Worm (Caenorhabditis elegans) whole organism, L4 larva: ENCODE data around the gene abt-4.

Experiments
- F37D6.2 ChIP-seq: sonication (generic microtip); optimal IDR thresholded peaks from 2 replicates; lab custom pipeline; 2016; ENCODE audit warnings: mild to moderate bottlenecking, missing genetic modification characterization, missing compliant biosample characterization
- F49E8.2 ChIP-seq: sonication (generic microtip); optimal IDR thresholded peaks from 2 replicates; lab custom pipeline; 2016; ENCODE audit warnings: missing compliant biosample characterization, mild to moderate bottlenecking, missing genetic modification characterization, borderline replicate concordance
- R02D3.7 ChIP-seq: fragments of 150-350 bp; sonication (generic microtip); optimal IDR thresholded peaks from 3 replicates; lab custom pipeline; 2014; ENCODE audit warnings: missing biosample characterization, missing genetic modification characterization
- aly-2 ChIP-seq: sonication (generic microtip); optimal IDR thresholded peaks from 2 replicates; lab custom pipeline; 2018; ENCODE audit warnings: missing biosample characterization, missing genetic modification characterization
- ceh-20 ChIP-seq: fragments of 200-800 bp; sonication (Bioruptor generic); IDR thresholded peaks from 2 replicates; pipeline ENCODE4 v1.3.6; 2022; ENCODE audit warnings: missing genetic modification reagents, missing genetic modification characterization, missing compliant biosample characterization
- ceh-44 ChIP-seq: fragments of 200-800 bp; sonication (Bioruptor generic); IDR thresholded peaks from 2 replicates; pipeline ENCODE4 v1.3.6; 2022; ENCODE audit warnings: missing genetic modification reagents, missing genetic modification characterization, missing compliant biosample characterization
- ceh-62 ChIP-seq: sonication (generic microtip); optimal IDR thresholded peaks from 2 replicates; lab custom pipeline; 2017; ENCODE audit warnings: missing biosample characterization, missing genetic modification characterization
- ceh-82 ChIP-seq: sonication (generic microtip); optimal IDR thresholded peaks from 2 replicates; lab custom pipeline; 2017; ENCODE audit warnings: missing biosample characterization, missing genetic modification characterization
- ces-1 ChIP-seq: fragments of 150-350 bp; sonication (generic microtip); optimal IDR thresholded peaks from 4 replicates; lab custom pipeline; 2014; ENCODE audit warnings: missing biosample characterization, missing genetic modification reagents, missing genetic modification characterization
- daf-12 ChIP-seq: fragments of 150-350 bp; optimal IDR thresholded peaks from 2 replicates; lab custom pipeline; 2014; ENCODE audit warnings: missing biosample characterization, missing genetic modification reagents, missing genetic modification characterization
- daf-19 ChIP-seq: fragments of 200-800 bp; sonication (Bioruptor generic); conservative IDR thresholded peaks from 2 replicates; pipeline ENCODE4 v1.3.6; 2022; ENCODE audit warnings: missing genetic modification characterization, missing compliant biosample characterization
- egl-27 ChIP-seq: sonication (generic microtip); optimal IDR thresholded peaks from 3 replicates; lab custom pipeline; 2017; ENCODE audit warnings: missing biosample characterization, missing genetic modification reagents, missing genetic modification characterization
- egl-43 ChIP-seq: fragments of 200-800 bp; sonication (Bioruptor generic); IDR thresholded peaks from 2 replicates; pipeline ENCODE4 v1.3.6; 2022; ENCODE audit warnings: missing genetic modification reagents, missing genetic modification characterization, missing compliant biosample characterization
- fkh-10 ChIP-seq: fragments of 150-350 bp; optimal IDR thresholded peaks from 2 replicates; lab custom pipeline; 2014; ENCODE audit warnings: missing biosample characterization, missing genetic modification reagents, missing genetic modification characterization
- fos-1 ChIP-seq: fragments of 150-350 bp; optimal IDR thresholded peaks from 2 replicates; lab custom pipeline; 2014; ENCODE audit warnings: missing biosample characterization, missing genetic modification characterization
- hif-1 ChIP-seq, 2 experiments: sonication (generic microtip); optimal IDR thresholded peaks; 2 replicates each; lab custom pipeline; 2016 to 2017; ENCODE audit warnings: missing compliant biosample characterization in 2 of 2, missing genetic modification characterization in 2 of 2, missing genetic modification reagents in 2 of 2, missing genotype in 2 of 2, mild to moderate bottlenecking in 1 of 2
- lin-38 ChIP-seq: fragments of 200-800 bp; sonication (Bioruptor generic); IDR thresholded peaks from 2 replicates; pipeline ENCODE4 v1.3.6; 2022; ENCODE audit warnings: missing genetic modification reagents, missing genetic modification characterization, missing compliant biosample characterization
- lin-39 ChIP-seq: fragments of 150-350 bp; optimal IDR thresholded peaks from 2 replicates; lab custom pipeline; 2014; ENCODE audit warnings: missing biosample characterization, missing genetic modification reagents, missing genetic modification characterization
- lsy-2 ChIP-seq, 2 experiments: fragments of 150-350 bp in 1 of 2; sonication (generic microtip) in 1 of 2; optimal IDR thresholded peaks; 2 replicates each; lab custom pipeline; 2014 to 2017; ENCODE audit warnings: missing biosample characterization in 2 of 2, missing genetic modification characterization in 2 of 2
- madf-9 ChIP-seq: fragments of 200-800 bp; sonication (Bioruptor generic); conservative IDR thresholded peaks from 2 replicates; pipeline ENCODE4 v1.3.6; 2022; ENCODE audit warnings: missing genetic modification reagents, missing genetic modification characterization, missing compliant biosample characterization
- mdl-1 ChIP-seq, 2 experiments: fragments of 150-350 bp in 1 of 2; sonication (generic microtip) in 1 of 2; optimal IDR thresholded peaks; 2 replicates each; lab custom pipeline; 2014 to 2017; ENCODE audit warnings: missing biosample characterization in 2 of 2, missing genetic modification characterization in 2 of 2
- mes-2 ChIP-seq: sonication (generic microtip); optimal IDR thresholded peaks from 2 replicates; lab custom pipeline; 2016; ENCODE audit warnings: missing genotype, mild to moderate bottlenecking, missing genetic modification characterization, missing compliant biosample characterization; ENCODE audit not compliant: poor library complexity, severe bottlenecking
- mxl-3 ChIP-seq: fragments of 200-800 bp; sonication (Bioruptor generic); optimal IDR thresholded peaks from 2 replicates; lab custom pipeline; 2018; ENCODE audit warnings: mild to moderate bottlenecking, missing genetic modification characterization, missing compliant biosample characterization
- nhr-237 ChIP-seq: sonication (generic microtip); optimal IDR thresholded peaks from 2 replicates; lab custom pipeline; 2017; ENCODE audit warnings: missing biosample characterization, missing genetic modification characterization
- nhr-28 ChIP-seq: fragments of 150-350 bp; optimal IDR thresholded peaks from 2 replicates; lab custom pipeline; 2014; ENCODE audit warnings: missing biosample characterization, missing genetic modification characterization
- nhr-6 ChIP-seq: fragments of 150-350 bp; optimal IDR thresholded peaks from 2 replicates; lab custom pipeline; 2014; ENCODE audit warnings: missing biosample characterization, missing genetic modification characterization
- nhr-76 ChIP-seq: fragments of 150-350 bp; optimal IDR thresholded peaks from 2 replicates; lab custom pipeline; 2014; ENCODE audit warnings: missing biosample characterization, missing genetic modification characterization
- nhr-77 ChIP-seq: fragments of 150-350 bp; optimal IDR thresholded peaks from 2 replicates; lab custom pipeline; 2014; ENCODE audit warnings: missing biosample characterization, missing genetic modification characterization
- pha-4 ChIP-seq, 2 experiments: fragments of 150-350 bp in 1 of 2; fragments of 200-800 bp in 1 of 2; sonication (Bioruptor generic) in 1 of 2; IDR thresholded peaks in 1 of 2; optimal IDR thresholded peaks in 1 of 2; 2 replicates each; pipeline versions ENCODE4 v1.3.6 to Lab custom; 2014 to 2022; ENCODE audit warnings: missing genetic modification characterization in 2 of 2, missing genetic modification reagents in 2 of 2, missing biosample characterization in 1 of 2, missing compliant biosample characterization in 1 of 2
- php-3 ChIP-seq: fragments of 200-800 bp; sonication (Bioruptor generic); IDR thresholded peaks from 2 replicates; pipeline ENCODE4 v1.3.6; 2022; ENCODE audit warnings: missing genetic modification reagents, missing genetic modification characterization, missing compliant biosample characterization
- sdz-12 ChIP-seq: fragments of 200-800 bp; sonication (Bioruptor generic); optimal IDR thresholded peaks from 2 replicates; lab custom pipeline; 2018; ENCODE audit warnings: mild to moderate bottlenecking, missing genetic modification characterization, missing compliant biosample characterization
- set-16 ChIP-seq: fragments of 200-800 bp; sonication (Bioruptor generic); IDR thresholded peaks from 2 replicates; pipeline ENCODE4 v1.3.6; 2022; ENCODE audit warnings: missing genetic modification reagents, missing genetic modification characterization, missing compliant biosample characterization
- skn-1 ChIP-seq: fragments of 150-350 bp; optimal IDR thresholded peaks from 2 replicates; lab custom pipeline; 2014; ENCODE audit warnings: missing biosample characterization, missing genetic modification characterization
- tra-1 ChIP-seq: fragments of 200-800 bp; sonication (Bioruptor generic); IDR thresholded peaks from 2 replicates; pipeline ENCODE4 v1.3.6; 2022; ENCODE audit warnings: missing genetic modification reagents, missing genetic modification characterization, missing compliant biosample characterization
- unc-130 ChIP-seq: sonication (generic microtip); optimal IDR thresholded peaks from 2 replicates; lab custom pipeline; 2016; ENCODE audit warnings: missing genetic modification reagents, missing genetic modification characterization, missing compliant biosample characterization
- unc-62 ChIP-seq, 3 experiments: fragments of 150-350 bp in 1 of 3; sonication (generic microtip); optimal IDR thresholded peaks in 2 of 3; peaks in 1 of 3; 1 replicate in 1 of 3; 2 replicates in 2 of 3; lab custom pipeline; 2014 to 2017; ENCODE audit warnings: missing biosample characterization in 3 of 3, missing genetic modification characterization in 3 of 3, missing genetic modification reagents in 3 of 3, missing genotype in 1 of 3
- zag-1 ChIP-seq: fragments of 150-350 bp; optimal IDR thresholded peaks from 2 replicates; lab custom pipeline; 2014; ENCODE audit warnings: missing biosample characterization, missing genetic modification characterization
- ztf-7 ChIP-seq: fragments of 150-350 bp; optimal IDR thresholded peaks from 2 replicates; lab custom pipeline; 2014; ENCODE audit warnings: missing biosample characterization, missing genetic modification characterization

The abt-4 gene

DNA sequence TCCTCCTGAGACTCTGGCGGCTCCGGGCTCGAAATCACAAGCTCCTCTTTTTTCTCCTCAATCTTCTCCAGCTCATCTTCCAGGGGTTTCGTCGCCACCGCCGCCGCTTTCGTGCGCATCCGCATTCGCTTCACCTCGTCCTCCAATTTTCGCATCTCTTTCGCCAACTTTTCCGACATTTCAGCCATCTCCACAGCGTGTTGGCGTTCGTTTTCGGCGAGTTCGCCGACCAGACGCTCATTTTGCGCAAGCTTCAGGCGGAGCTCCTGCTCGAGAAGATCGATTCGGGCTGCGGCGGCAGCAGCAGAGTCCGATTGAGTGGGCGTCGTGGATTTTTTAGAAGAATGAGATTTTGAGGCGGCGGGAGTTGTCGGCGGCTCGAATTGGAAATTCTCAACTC, 27.3 kb downstream of the abt-4 start:
- no peak for TF ChIP-seq mxl-3 (GFP tag; lab: Kevin White, UChicago)
- TF ChIP-seq set-16 (GFP tag; lab: Robert Waterston, UW) = peak; percentile 91

DNA sequence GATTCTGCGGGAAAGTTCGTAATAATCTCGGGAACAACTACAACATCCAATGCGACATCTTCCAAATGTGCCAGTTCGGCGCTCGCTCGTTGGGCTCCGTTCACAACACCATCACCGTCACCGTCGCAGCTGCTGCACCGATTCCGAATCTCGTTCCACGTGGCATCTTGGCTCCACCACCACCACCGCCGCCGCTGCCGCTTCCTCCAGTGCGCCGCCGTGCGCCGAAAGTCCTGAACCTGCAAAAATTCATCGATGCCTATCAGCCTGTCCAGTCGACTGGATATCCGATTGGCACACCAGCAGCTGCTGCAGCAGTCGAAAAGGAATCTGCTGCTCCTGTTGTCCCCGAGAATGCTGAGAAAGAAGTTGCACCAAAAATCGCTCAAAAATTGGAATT, 32.1 kb downstream of the abt-4 start:
- TF ChIP-seq set-16 (GFP tag; lab: Robert Waterston, UW) (peak; percentile 92), aly-2 (no peak)

DNA sequence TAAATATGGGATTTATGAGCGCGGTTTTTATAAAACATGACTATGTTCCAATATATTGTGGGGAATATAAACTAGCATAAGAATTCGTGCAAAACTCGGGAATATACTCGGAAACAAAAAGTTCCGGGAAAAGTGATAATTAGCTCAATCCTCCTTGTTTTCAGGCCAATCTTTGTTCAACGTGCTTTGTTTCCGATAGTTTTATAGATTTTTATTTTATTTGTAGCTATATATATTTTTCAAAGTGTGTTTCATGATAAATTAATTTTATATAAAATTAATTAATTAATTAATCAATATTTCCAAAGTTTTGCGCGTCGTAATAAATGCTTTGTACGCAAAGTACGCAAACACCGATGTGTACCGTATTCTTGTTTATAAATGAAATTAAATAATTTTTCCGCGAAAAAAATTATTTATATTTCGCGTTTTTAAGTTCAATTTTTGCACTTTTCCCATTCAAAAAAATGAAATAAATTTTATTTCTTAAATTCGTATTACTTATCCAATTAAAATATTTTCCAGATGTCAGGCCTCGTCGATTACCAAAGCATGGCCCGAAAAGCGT, 33.0 kb downstream of the abt-4 start, which contains the start of gene F33E11.2:
F33E11.2 (plus strand) TSS at position 524 of the 568 bp plus-strand sequence.
- TF ChIP-seq sdz-12 (no peak), hif-1 (tag; optimal IDR thresholded peaks at IDR 0.05; lab: Kevin White, UChicago) (no peak), F49E8.2 (tag; lab: Kevin White, UChicago) (no peak), unc-62 (GFP tag; optimal IDR thresholded peaks at IDR 0.05 in 1 of 2; lab: Kevin White, UChicago) (peak in 1 of 2 experiments; percentile 91), unc-62 (tag; optimal IDR thresholded peaks at IDR 0.05; lab: Kevin White, UChicago) (no peak), nhr-76 (tag; lab: Kevin White, UChicago) (no peak), nhr-28 (tag; lab: Kevin White, UChicago) (no peak), unc-130 (GFP tag; lab: Kevin White, UChicago) (peak; percentile 37), daf-12 (tag; lab: Kevin White, UChicago) (no peak), fos-1 (tag; lab: Kevin White, UChicago) (no peak), F37D6.2 (tag; lab: Kevin White, UChicago) (no peak), madf-9 (GFP tag; lab: Robert Waterston, UW) (no peak)

DNA sequence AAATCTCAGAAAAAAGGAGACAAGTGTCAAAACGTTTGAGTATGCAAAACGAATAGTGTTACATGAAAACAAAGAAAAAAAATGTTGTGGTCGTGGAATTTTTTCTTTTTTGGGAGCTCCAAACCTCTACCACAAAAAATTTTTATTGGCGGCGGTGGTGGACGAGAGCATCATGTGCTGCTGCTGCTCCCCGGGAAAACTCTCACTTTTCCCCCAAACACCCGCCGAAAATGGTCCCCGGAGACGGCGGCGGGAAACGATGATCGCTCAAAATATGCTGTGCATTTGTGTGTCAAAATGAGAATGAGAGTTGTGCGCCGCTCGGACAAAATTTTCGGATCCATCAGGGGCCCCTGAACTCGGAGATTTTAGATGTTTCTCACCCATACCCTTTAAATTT, 34.7 kb downstream of the abt-4 start:
- TF ChIP-seq pha-4 (GFP tag; IDR thresholded peaks at IDR 0.05; lab: Robert Waterston, UW) (no peak), pha-4 (tag; optimal IDR thresholded peaks at IDR 0.05; lab: Kevin White, UChicago) (no peak), lsy-2 (tag; optimal IDR thresholded peaks at IDR 0.05; lab: Kevin White, UChicago) (no peak), set-16 (GFP tag; lab: Robert Waterston, UW) (peak; percentile 59; the same call in 1 of the 2 replicates), skn-1 (tag; lab: Kevin White, UChicago) (no peak), ceh-44 (GFP tag; lab: Robert Waterston, UW) (no peak), R02D3.7 (tag; lab: Kevin White, UChicago) (no peak), unc-62 (GFP tag; optimal IDR thresholded peaks at IDR 0.05 in 1 of 2; lab: Kevin White, UChicago) (peak in 1 of 2 experiments; percentile 50), unc-62 (tag; optimal IDR thresholded peaks at IDR 0.05; lab: Kevin White, UChicago) (no peak), zag-1 (tag; lab: Kevin White, UChicago) (no peak), ceh-82 (tag; lab: Kevin White, UChicago) (no peak)

DNA sequence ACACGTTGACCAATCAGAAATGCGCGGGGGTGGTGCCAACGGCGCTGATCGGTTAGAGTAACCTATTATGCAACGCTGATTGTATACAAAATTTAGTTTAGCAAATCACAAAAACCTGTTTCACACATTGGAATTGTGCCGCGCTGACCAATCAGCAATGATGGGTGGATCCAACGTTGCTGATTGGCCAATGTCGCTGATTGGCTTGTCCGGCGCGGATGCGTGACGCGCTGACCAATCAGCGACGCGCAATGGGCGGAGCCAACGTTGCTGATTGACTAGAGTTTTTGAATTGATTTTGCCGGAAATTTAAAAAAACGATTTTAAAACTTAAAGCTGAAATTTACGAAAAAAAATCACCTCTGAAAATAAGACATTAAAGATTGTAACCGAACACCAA, 45.2 kb downstream of the abt-4 start:
- TF ChIP-seq ceh-62 (tag; lab: Kevin White, UChicago) (no peak), pha-4 (GFP tag; IDR thresholded peaks at IDR 0.05; lab: Robert Waterston, UW) (no peak), pha-4 (tag; optimal IDR thresholded peaks at IDR 0.05; lab: Kevin White, UChicago) (no peak), ces-1 (GFP tag; lab: Kevin White, UChicago) (no peak), egl-43 (GFP tag; lab: Robert Waterston, UW) (no peak), ztf-7 (tag; lab: Kevin White, UChicago) (no peak), daf-19 (GFP tag; lab: Robert Waterston, UW) (no peak), nhr-6 (no peak), php-3 (no peak), fkh-10 (GFP tag; lab: Kevin White, UChicago) (no peak)

DNA sequence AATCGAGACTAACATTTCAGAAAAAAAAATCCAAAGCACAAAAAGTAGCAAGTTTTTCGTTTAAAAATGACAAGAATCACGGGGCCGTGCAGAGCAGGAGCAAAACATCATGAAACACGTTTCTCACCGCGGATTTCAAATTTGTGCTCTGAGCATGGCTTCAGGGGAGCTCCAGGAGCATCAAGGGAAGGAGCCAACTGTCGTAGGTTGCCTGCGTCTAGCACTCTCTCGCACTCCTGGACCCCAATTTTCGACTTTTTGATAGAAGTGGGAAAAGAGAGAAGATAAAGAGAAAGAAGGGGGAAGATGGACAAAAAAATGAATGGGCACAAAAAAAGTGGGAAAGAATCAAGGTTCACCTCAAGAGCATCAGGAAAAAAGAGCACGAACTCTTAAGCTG, 45.7 kb downstream of the abt-4 start:
- TF ChIP-seq lin-39 (no peak), nhr-6 (no peak), mes-2 (tag; lab: Kevin White, UChicago) (no peak), tra-1 (GFP tag; lab: Robert Waterston, UW) (no peak), set-16 (GFP tag; lab: Robert Waterston, UW) (peak; percentile 22; the same call in 1 of the 2 replicates), mdl-1 (tag; optimal IDR thresholded peaks at IDR 0.05; lab: Kevin White, UChicago) (no peak), egl-27 (no peak), lin-38 (GFP tag; lab: Robert Waterston, UW) (no peak), ces-1 (GFP tag; lab: Kevin White, UChicago) (no peak), ceh-20 (GFP tag; lab: Robert Waterston, UW) (0 out of 2 replicates have a peak, but pooled peaks have one; percentile 35), nhr-76 (tag; lab: Kevin White, UChicago) (no peak), nhr-77 (tag; lab: Kevin White, UChicago) (no peak), nhr-237 (no peak), unc-62 (GFP tag; optimal IDR thresholded peaks at IDR 0.05 in 1 of 2; lab: Kevin White, UChicago) (peak in 1 of 2 experiments; percentile 41), unc-62 (tag; optimal IDR thresholded peaks at IDR 0.05; lab: Kevin White, UChicago) (no peak), R02D3.7 (tag; lab: Kevin White, UChicago) (no peak)
